Worm (Caenorhabditis elegans): ENCODE measurements around the gene mtp-18.

The mtp-18 gene

ce11 chrX:6204696-6205232 lies 1.4 kb downstream of the mtp-18 start, which contains the start of gene bca-1:
Gene bca-1 (minus strand): TSS chrX:6204746.
- TF ChIP-seq ceh-22 (tag; optimal IDR thresholded peaks at IDR 0.05), result no peak
- TF ChIP-seq sox-4 (tag; optimal IDR thresholded peaks at IDR 0.05), result no peak
- no peak for TF ChIP-seq syd-9 (tag; optimal IDR thresholded peaks at IDR 0.05)
- TF ChIP-seq ama-1 (optimal IDR thresholded peaks at IDR 0.05), result no peak
- no peak for TF ChIP-seq ceh-14 (tag; optimal IDR thresholded peaks at IDR 0.05)
- TF ChIP-seq hlh-15 (tag; optimal IDR thresholded peaks at IDR 0.05), result no peak
- TF ChIP-seq hlh-8 (tag; optimal IDR thresholded peaks at IDR 0.05), result no peak
- no peak for TF ChIP-seq K09A11.1 (tag; optimal IDR thresholded peaks at IDR 0.05; ENCODE audit: insufficient read depth)
- TF ChIP-seq ceh-48 (tag; optimal IDR thresholded peaks at IDR 0.05), result no peak
- no peak for TF ChIP-seq madf-2 (tag; optimal IDR thresholded peaks at IDR 0.05)
- no peak for TF ChIP-seq dmd-4 (tag; optimal IDR thresholded peaks at IDR 0.05; ENCODE audit: borderline replicate concordance)
- no peak for TF ChIP-seq lin-11 (tag; optimal IDR thresholded peaks at IDR 0.05)
- TF ChIP-seq unc-55 (GFP tag; optimal IDR thresholded peaks at IDR 0.05), result no peak
- TF ChIP-seq ceh-9 (tag; optimal IDR thresholded peaks at IDR 0.05), result no peak
- no peak for TF ChIP-seq K02D7.2 (tag; optimal IDR thresholded peaks at IDR 0.05)
- no peak for TF ChIP-seq ets-4 (tag; optimal IDR thresholded peaks at IDR 0.05)
- TF ChIP-seq zip-5 (tag; optimal IDR thresholded peaks at IDR 0.05), result no peak
- no peak for TF ChIP-seq ztf-16 (tag; optimal IDR thresholded peaks at IDR 0.05)

- TF ChIP-seq ref-2 (tag; optimal IDR thresholded peaks at IDR 0.05) (no peak), sox-4 (tag; optimal IDR thresholded peaks at IDR 0.05) (no peak), ets-4 (tag; optimal IDR thresholded peaks at IDR 0.05) (no peak), ceh-18 (tag; optimal IDR thresholded peaks at IDR 0.05) (no peak), eyg-1 (tag; optimal IDR thresholded peaks at IDR 0.05) (no peak), ceh-2 (tag; optimal IDR thresholded peaks at IDR 0.05) (no peak), pros-1 (tag; optimal IDR thresholded peaks at IDR 0.05) (no peak), ceh-45 (GFP tag; IDR thresholded peaks at IDR 0.05) (no peak), C38D4.7 (GFP tag; optimal IDR thresholded peaks at IDR 0.05) (no peak), ceh-48 (tag; optimal IDR thresholded peaks at IDR 0.05) (no peak), rnt-1 (tag; optimal IDR thresholded peaks at IDR 0.05) (no peak), fkh-10 (GFP tag; optimal IDR thresholded peaks at IDR 0.05) (no peak), pax-1 (tag; optimal IDR thresholded peaks at IDR 0.05) (no peak), F13H6.1 (tag; optimal IDR thresholded peaks at IDR 0.05) (no peak)
These were observed 2.9 kb downstream of the mtp-18 start for ce11 chrX:6203315-6203714.

- no peak for TF ChIP-seq ceh-19 (GFP tag; optimal IDR thresholded peaks at IDR 0.05)
These were observed 3.4 kb downstream of the mtp-18 start for ce11 chrX:6202809-6203208.

- no peak for TF ChIP-seq nhr-11 (tag; optimal IDR thresholded peaks at IDR 0.05)
- TF ChIP-seq ztf-16 (tag; optimal IDR thresholded peaks at IDR 0.05), result no peak
- no peak for TF ChIP-seq elt-2 (tag; optimal IDR thresholded peaks at IDR 0.05)
- TF ChIP-seq sdc-2 (tag; optimal IDR thresholded peaks at IDR 0.05), result no peak
- TF ChIP-seq elt-4 (tag; optimal IDR thresholded peaks at IDR 0.05), result no peak
These were observed 4.7 kb downstream of the mtp-18 start for ce11 chrX:6201542-6201941.

- no peak for TF ChIP-seq mec-3 (tag; optimal IDR thresholded peaks at IDR 0.05; ENCODE audit: borderline replicate concordance)
These were observed 9.6 kb downstream of the mtp-18 start, which contains the start of gene daf-9 for ce11 chrX:6196627-6197026. Gene daf-9 (plus strand): TSS chrX:6196927.

Data from whole organism, late embryonic.